Worm (Caenorhabditis elegans) whole organism, mixed stage, embryonic: ENCODE measurements around the gene his-71.

Source experiments
- M03D4.4 ChIP-seq: sonication (generic microtip); optimal IDR thresholded peaks from 2 replicates; lab custom pipeline; 2017; ENCODE audit warnings: mild to moderate bottlenecking, missing genetic modification characterization, missing compliant biosample characterization
- blmp-1 ChIP-seq: fragments of 150-350 bp; optimal IDR thresholded peaks from 2 replicates; lab custom pipeline; 2014; ENCODE audit warnings: missing biosample characterization, missing genetic modification characterization
- ceh-39 ChIP-seq: fragments of 150-350 bp; optimal IDR thresholded peaks from 2 replicates; lab custom pipeline; 2014; ENCODE audit warnings: missing biosample characterization, missing genetic modification characterization
- ceh-43 ChIP-seq: fragments of 200-800 bp; sonication (Bioruptor generic); optimal IDR thresholded peaks from 2 replicates; lab custom pipeline; 2018; ENCODE audit warnings: mild to moderate bottlenecking, missing genetic modification characterization, moderate library complexity, missing compliant biosample characterization
- ceh-83 ChIP-seq: fragments of 200-800 bp; sonication (Bioruptor generic); optimal IDR thresholded peaks from 2 replicates; lab custom pipeline; 2018; ENCODE audit warnings: mild to moderate bottlenecking, missing genetic modification characterization, missing compliant biosample characterization
- cnd-1 ChIP-seq: fragments of 200-800 bp; sonication (Bioruptor generic); optimal IDR thresholded peaks from 2 replicates; lab custom pipeline; 2018; ENCODE audit warnings: mild to moderate bottlenecking, missing genetic modification characterization, missing compliant biosample characterization
- drap-1 ChIP-seq: fragments of 200-800 bp; sonication (Bioruptor generic); optimal IDR thresholded peaks from 3 replicates; lab custom pipeline; 2018; ENCODE audit warnings: mild to moderate bottlenecking, missing genetic modification characterization, missing compliant biosample characterization
- elt-1 ChIP-seq: sonication (generic microtip); optimal IDR thresholded peaks from 2 replicates; lab custom pipeline; 2017; ENCODE audit warnings: missing genetic modification characterization, mild to moderate bottlenecking, missing compliant biosample characterization, antibody characterized with exemption, moderate library complexity, borderline replicate concordance; ENCODE audit not compliant: insufficient read depth
- elt-3 ChIP-seq: fragments of 150-350 bp; optimal IDR thresholded peaks from 2 replicates; lab custom pipeline; 2014; ENCODE audit warnings: missing biosample characterization, missing genetic modification characterization
- flh-1 ChIP-seq: fragments of 200-800 bp; sonication (Bioruptor generic); optimal IDR thresholded peaks from 2 replicates; lab custom pipeline; 2018; ENCODE audit warnings: mild to moderate bottlenecking, missing genetic modification characterization, moderate library complexity, missing compliant biosample characterization
- ham-2 ChIP-seq: fragments of 200-800 bp; sonication (Bioruptor generic); optimal IDR thresholded peaks from 2 replicates; lab custom pipeline; 2018; ENCODE audit warnings: mild to moderate bottlenecking, missing genetic modification characterization, missing compliant biosample characterization
- hlh-1 ChIP-seq: fragments of 150-350 bp; optimal IDR thresholded peaks from 2 replicates; lab custom pipeline; 2014; ENCODE audit warnings: missing biosample characterization, missing genetic modification reagents, missing genetic modification characterization
- lin-13 ChIP-seq: fragments of 150-350 bp; optimal IDR thresholded peaks from 2 replicates; lab custom pipeline; 2014; ENCODE audit warnings: missing biosample characterization, missing genetic modification characterization
- lin-32 ChIP-seq: fragments of 200-800 bp; sonication (Bioruptor generic); optimal IDR thresholded peaks from 2 replicates; lab custom pipeline; 2018; ENCODE audit warnings: mild to moderate bottlenecking, missing genetic modification characterization, missing compliant biosample characterization
- lsy-2 ChIP-seq: fragments of 150-350 bp; optimal IDR thresholded peaks from 2 replicates; lab custom pipeline; 2014; ENCODE audit warnings: missing biosample characterization, missing genetic modification characterization
- mab-5 ChIP-seq: fragments of 150-350 bp; optimal IDR thresholded peaks from 2 replicates; lab custom pipeline; 2014; ENCODE audit warnings: missing biosample characterization, missing genetic modification characterization
- mep-1 ChIP-seq: fragments of 150-350 bp; optimal IDR thresholded peaks from 2 replicates; lab custom pipeline; 2017; ENCODE audit warnings: missing biosample characterization, missing genetic modification reagents, missing genetic modification characterization, inconsistent platforms
- mls-2 ChIP-seq: sonication (generic microtip); optimal IDR thresholded peaks from 2 replicates; lab custom pipeline; 2016; ENCODE audit warnings: mild to moderate bottlenecking, missing genetic modification characterization, moderate library complexity, missing compliant biosample characterization
- nhr-12 ChIP-seq: fragments of 150-350 bp; optimal IDR thresholded peaks from 2 replicates; lab custom pipeline; 2014; ENCODE audit warnings: missing biosample characterization, missing genetic modification characterization
- nhr-2 ChIP-seq: fragments of 150-350 bp; optimal IDR thresholded peaks from 2 replicates; lab custom pipeline; 2014; ENCODE audit warnings: missing biosample characterization, missing genetic modification characterization
- nhr-237 ChIP-seq: fragments of 150-350 bp; optimal IDR thresholded peaks from 2 replicates; lab custom pipeline; 2014; ENCODE audit warnings: missing biosample characterization, missing genetic modification characterization
- nhr-76 ChIP-seq: sonication (generic microtip); optimal IDR thresholded peaks from 2 replicates; lab custom pipeline; 2017; ENCODE audit warnings: missing biosample characterization, missing genetic modification characterization
- sem-2 ChIP-seq: fragments of 200-800 bp; sonication (Bioruptor generic); optimal IDR thresholded peaks from 2 replicates; lab custom pipeline; 2018; ENCODE audit warnings: mild to moderate bottlenecking, missing genetic modification characterization, missing compliant biosample characterization
- snpc-4 ChIP-seq: fragments of 150-350 bp; optimal IDR thresholded peaks from 2 replicates; lab custom pipeline; 2014; ENCODE audit warnings: missing biosample characterization, missing genetic modification characterization
- sptf-1 ChIP-seq: sonication (generic microtip); optimal IDR thresholded peaks from 2 replicates; lab custom pipeline; 2017; ENCODE audit warnings: mild to moderate bottlenecking, missing genetic modification characterization, moderate library complexity, missing compliant biosample characterization
- unc-120 ChIP-seq: sonication (generic microtip); optimal IDR thresholded peaks from 2 replicates; lab custom pipeline; 2017; ENCODE audit warnings: missing genetic modification characterization, missing compliant biosample characterization; ENCODE audit not compliant: poor library complexity, severe bottlenecking
- unc-39 ChIP-seq: fragments of 150-350 bp; optimal IDR thresholded peaks from 2 replicates; lab custom pipeline; 2014; ENCODE audit warnings: missing biosample characterization, missing genetic modification characterization
- zip-8 ChIP-seq: fragments of 150-350 bp; optimal IDR thresholded peaks from 2 replicates; lab custom pipeline; 2014; ENCODE audit warnings: missing biosample characterization, missing genetic modification characterization
- ztf-11 ChIP-seq: fragments of 150-350 bp; optimal IDR thresholded peaks from 2 replicates; lab custom pipeline; 2014; ENCODE audit warnings: missing biosample characterization, missing genetic modification characterization

The his-71 gene

ce11 chrX:7964022-7964421 is 17.8 kb downstream of the his-71 start:
- TF ChIP-seq flh-1 (GFP tag; lab: Kevin White, UChicago) (no peak), ztf-11 (tag; lab: Kevin White, UChicago) (no peak), nhr-2 (tag; lab: Kevin White, UChicago) (no peak), ham-2 (no peak), nhr-76 (tag; lab: Kevin White, UChicago) (no peak), unc-39 (tag; lab: Kevin White, UChicago) (no peak)

- TF ChIP-seq mep-1, result peak; percentile 17
- TF ChIP-seq zip-8, result no peak
- TF ChIP-seq ceh-39 (tag; lab: Kevin White, UChicago), result no peak
- TF ChIP-seq cnd-1 (tag; lab: Kevin White, UChicago), result peak; percentile 5
- TF ChIP-seq unc-120 (tag; lab: Kevin White, UChicago), result peak; percentile 26
- TF ChIP-seq mab-5, result no peak
Observed at ce11 chrX:7962056-7962485, 19.8 kb downstream of the his-71 start.

- TF ChIP-seq lsy-2 (no peak), M03D4.4 (tag; lab: Kevin White, UChicago) (peak; percentile 50), ztf-11 (tag; lab: Kevin White, UChicago) (no peak), nhr-237 (tag; lab: Kevin White, UChicago) (no peak), blmp-1 (no peak), ceh-43 (GFP tag; lab: Kevin White, UChicago) (no peak), cnd-1 (tag; lab: Kevin White, UChicago) (no peak), lin-32 (GFP tag; lab: Kevin White, UChicago) (no peak), lin-13 (tag; lab: Kevin White, UChicago) (no peak), ceh-83 (GFP tag; lab: Kevin White, UChicago) (peak; percentile 39)
Observed at ce11 chrX:7961623-7962022, 20.2 kb downstream of the his-71 start, which contains the start of gene sem-5. Gene sem-5, minus strand, starts transcription at chrX:7961723.

ce11 chrX:7958203-7958602 is 23.7 kb downstream of the his-71 start, which contains the start of gene sfxn-2:
Gene sfxn-2, minus strand, starts transcription at chrX:7958303.
- no peak for TF ChIP-seq nhr-76 (tag; lab: Kevin White, UChicago)
- TF ChIP-seq ham-2, result no peak
- no peak for TF ChIP-seq sem-2 (GFP tag; lab: Kevin White, UChicago)
- TF ChIP-seq hlh-1 (tag; lab: Kevin White, UChicago), result no peak
- TF ChIP-seq mls-2 (tag; lab: Kevin White, UChicago), result no peak
- no peak for TF ChIP-seq cnd-1 (tag; lab: Kevin White, UChicago)

ce11 chrX:7956449-7956848 is 25.4 kb downstream of the his-71 start:
- no peak for TF ChIP-seq nhr-12 (tag; lab: Kevin White, UChicago)
- TF ChIP-seq lin-32 (GFP tag; lab: Kevin White, UChicago), result no peak
- TF ChIP-seq nhr-2 (tag; lab: Kevin White, UChicago), result no peak
- TF ChIP-seq drap-1, result no peak
- TF ChIP-seq hlh-1 (tag; lab: Kevin White, UChicago), result no peak
- TF ChIP-seq elt-1 (tag; lab: Kevin White, UChicago), result no peak
- no peak for TF ChIP-seq snpc-4 (tag; lab: Kevin White, UChicago)
- TF ChIP-seq unc-120 (tag; lab: Kevin White, UChicago), result no peak
- TF ChIP-seq sptf-1 (tag; lab: Kevin White, UChicago), result no peak
- no peak for TF ChIP-seq cnd-1 (tag; lab: Kevin White, UChicago)
- no peak for TF ChIP-seq ham-2
- TF ChIP-seq lin-13 (tag; lab: Kevin White, UChicago), result no peak
- TF ChIP-seq unc-39 (tag; lab: Kevin White, UChicago), result no peak
- TF ChIP-seq M03D4.4 (tag; lab: Kevin White, UChicago), result no peak

- TF ChIP-seq mab-5 (no peak), hlh-1 (tag; lab: Kevin White, UChicago) (peak; percentile 84), unc-120 (tag; lab: Kevin White, UChicago) (peak; percentile 11), ceh-43 (GFP tag; lab: Kevin White, UChicago) (no peak), elt-3 (tag; lab: Kevin White, UChicago) (no peak), ztf-11 (tag; lab: Kevin White, UChicago) (no peak)
Observed at ce11 chrX:7954328-7954727, 27.5 kb downstream of the his-71 start, which contains the start of gene dct-1. Gene dct-1, plus strand, starts transcription at chrX:7954354.
